Fruit fly (Drosophila melanogaster): Measurements from ENCODE around the gene mud.

The mud gene

dm6 chrX:14242941-14243736 lies 4.4 kb upstream of the mud start, which contains the start of gene CG32599 (continued):
- TF ChIP-seq pan (optimal IDR thresholded peaks at IDR 0.05): no peak
- peak in 1 of 2 experiments; percentile 77 for TF ChIP-seq pan (GFP tag; optimal IDR thresholded peaks at IDR 0.05 in 1 of 2, IDR thresholded peaks at IDR 0.05 in 1 of 2)
- TF ChIP-seq CG3995 (GFP tag; optimal IDR thresholded peaks at IDR 0.05): peak; percentile 75
- peak; percentile 19; the same call in 1 of the 3 replicates for TF ChIP-seq ci (GFP tag; IDR thresholded peaks at IDR 0.05)
- peak; percentile 40; the same call in 1 of the 2 replicates for TF ChIP-seq ranshi (GFP tag; IDR thresholded peaks at IDR 0.05)
- peak in 1 of 2 experiments; percentile 45 for TF ChIP-seq Hr51 (GFP tag; optimal IDR thresholded peaks at IDR 0.05)
- peak; percentile 11; the same call in 1 of the 2 replicates for TF ChIP-seq CG32772 (GFP tag; IDR thresholded peaks at IDR 0.05)
- TF ChIP-seq B-H1 (GFP tag; IDR thresholded peaks at IDR 0.05): peak; percentile 23; the same call in 1 of the 3 replicates
- TF ChIP-seq MTF-1 (GFP tag; optimal IDR thresholded peaks at IDR 0.05; ENCODE audit: borderline replicate concordance): no peak
- TF ChIP-seq Xrp1 (GFP tag; IDR thresholded peaks at IDR 0.05): peak; percentile 62
- peak; percentile 53 for TF ChIP-seq Ada2b (GFP tag; IDR thresholded peaks at IDR 0.05)
- TF ChIP-seq Dbx (GFP tag; IDR thresholded peaks at IDR 0.05): peak; percentile 48; the same call in 1 of the 3 replicates
- TF ChIP-seq CG8944 (GFP tag; optimal IDR thresholded peaks at IDR 0.05): no peak
- peak; percentile 51 for TF ChIP-seq CG8924 (tag; optimal IDR thresholded peaks at IDR 0.05)
- TF ChIP-seq stwl (tag; optimal IDR thresholded peaks at IDR 0.05): peak; percentile 53
- no peak for TF ChIP-seq CG17568 (GFP tag; optimal IDR thresholded peaks at IDR 0.05)
- TF ChIP-seq bsh (GFP tag; optimal IDR thresholded peaks at IDR 0.05): peak in 1 of 2 experiments; percentile 44
- TF ChIP-seq zen (tag; optimal IDR thresholded peaks at IDR 0.05): peak; percentile 33
- peak; percentile 54; the same call in 1 of the 3 replicates for TF ChIP-seq CG34224 (GFP tag; IDR thresholded peaks at IDR 0.05; ENCODE audit: partially characterized antibody)
- TF ChIP-seq Deaf1 (tag; optimal IDR thresholded peaks at IDR 0.05): no peak
- peak; percentile 68 for TF ChIP-seq Scr (GFP tag; IDR thresholded peaks at IDR 0.05; ENCODE audit: partially characterized antibody)
- peak; percentile 21 for TF ChIP-seq CG15696 (tag; optimal IDR thresholded peaks at IDR 0.05)
- peak; percentile 58; the same call in 2 of the 3 replicates for TF ChIP-seq vnd (GFP tag; IDR thresholded peaks at IDR 0.05; ENCODE audit: partially characterized antibody)
- TF ChIP-seq az2 (GFP tag; optimal IDR thresholded peaks at IDR 0.05): peak; percentile 9
- TF ChIP-seq CG17385 (GFP tag; optimal IDR thresholded peaks at IDR 0.05): peak; percentile 39
- TF ChIP-seq slbo (GFP tag; IDR thresholded peaks at IDR 0.05): peak; percentile 59
- TF ChIP-seq CG9215 (GFP tag; IDR thresholded peaks at IDR 0.05): no peak
- no peak for TF ChIP-seq prd (optimal IDR thresholded peaks at IDR 0.05)
- TF ChIP-seq prd (GFP tag; IDR thresholded peaks at IDR 0.05): peak; percentile 67; the same call in 2 of the 3 replicates
- peak; percentile 61 for TF ChIP-seq nerfin-2 (GFP tag; IDR thresholded peaks at IDR 0.05; ENCODE audit: partially characterized antibody)
- TF ChIP-seq bigmax (GFP tag; optimal IDR thresholded peaks at IDR 0.05): no peak
- no peak; the same call in 1 of the 2 replicates for TF ChIP-seq CG11247 (GFP tag; IDR thresholded peaks at IDR 0.05)
- TF ChIP-seq HLH4C (GFP tag; IDR thresholded peaks at IDR 0.05; ENCODE audit: partially characterized antibody): peak; percentile 81
- TF ChIP-seq ssp (GFP tag; IDR thresholded peaks at IDR 0.05): peak; percentile 72
- TF ChIP-seq CG17612 (GFP tag; IDR thresholded peaks at IDR 0.05): no peak
- peak; percentile 64 for TF ChIP-seq BEAF-32 (GFP tag; optimal IDR thresholded peaks at IDR 0.05)
- peak; percentile 4 for TF ChIP-seq CG9817 (tag; optimal IDR thresholded peaks at IDR 0.05)
- peak; percentile 32 for TF ChIP-seq Blimp-1 (GFP tag; optimal IDR thresholded peaks at IDR 0.05)
- peak; percentile 73 for TF ChIP-seq gem (tag; optimal IDR thresholded peaks at IDR 0.05)
- peak; percentile 36 for TF ChIP-seq sens (GFP tag)
- peak; percentile 38 for TF ChIP-seq Hmr (GFP tag; optimal IDR thresholded peaks at IDR 0.05)
- peak; percentile 16 for TF ChIP-seq CG10979 (tag; optimal IDR thresholded peaks at IDR 0.05)
- peak; percentile 23 for TF ChIP-seq pzg (GFP tag; optimal IDR thresholded peaks at IDR 0.05)
- TF ChIP-seq Awh (GFP tag; IDR thresholded peaks at IDR 0.05): peak; percentile 39; the same call in 1 of the 2 replicates
- TF ChIP-seq CG15514 (GFP tag; optimal IDR thresholded peaks at IDR 0.05): peak; percentile 18
- peak; percentile 29 for TF ChIP-seq fd96Cb (tag; optimal IDR thresholded peaks at IDR 0.05)
- TF ChIP-seq CG4282 (GFP tag; optimal IDR thresholded peaks at IDR 0.05): no peak

Measured in whole organism, embryonic.